Fruit fly (Drosophila melanogaster) whole organism: Measurements from ENCODE around the gene mys.

Source experiments
- CG8478 ChIP-seq: fragments of >200 bp; optimal IDR thresholded peaks from 2 replicates; lab custom pipeline; 2018; ENCODE audit warnings: inconsistent platforms
- Dll ChIP-seq: fragments of >200 bp; optimal IDR thresholded peaks from 2 replicates; lab custom pipeline; 2017
- EcR ChIP-seq, 2 experiments: fragments of >200 bp; optimal IDR thresholded peaks; 2 replicates each; lab custom pipeline; 2017; ENCODE audit warnings: missing biosample characterization in 2 of 2, missing genetic modification characterization in 2 of 2, missing genetic modification reagents in 2 of 2
- pan ChIP-seq: fragments of >200 bp; optimal IDR thresholded peaks from 2 replicates; lab custom pipeline; 2017
- psq ChIP-seq: fragments of >200 bp; optimal IDR thresholded peaks from 2 replicates; lab custom pipeline; 2017
- usp ChIP-seq: fragments of >200 bp; optimal IDR thresholded peaks from 2 replicates; lab custom pipeline; 2017; ENCODE audit warnings: missing biosample characterization, missing genetic modification characterization, mixed read lengths

Gene mys

DNA sequence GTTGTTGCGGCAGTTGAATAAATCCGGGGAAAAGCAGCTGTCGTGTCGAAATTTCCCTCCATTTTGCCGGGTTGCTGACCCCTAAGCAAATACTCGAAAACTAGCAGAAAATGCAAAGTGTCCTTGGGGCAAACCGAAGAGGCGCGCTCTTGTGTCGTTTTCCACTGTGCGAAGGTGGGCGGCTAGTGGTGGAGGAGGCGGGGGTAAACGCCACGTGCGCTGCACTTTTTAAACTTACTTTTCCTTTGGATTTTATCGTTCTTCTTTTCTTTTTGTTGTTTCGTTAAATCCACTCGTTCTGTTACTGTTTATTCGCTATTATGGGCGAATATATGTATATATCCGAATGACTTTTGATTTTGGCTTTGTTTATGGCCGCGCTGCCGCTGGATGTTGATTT is 1.8 kb upstream of the mys start:
- TF ChIP-seq EcR (GFP tag; optimal IDR thresholded peaks at IDR 0.05; lab: Kevin White, UChicago) = no peak
- no peak for TF ChIP-seq pan
- TF ChIP-seq usp = no peak
- TF ChIP-seq CG8478 = no peak
- no peak for TF ChIP-seq psq (lab: Kevin White, UChicago)
- no peak for TF ChIP-seq Dll

- TF ChIP-seq pan = no peak
Observed at dm6 chrX:8060148-8060920, 1.1 kb upstream of the mys start.

dm6 chrX:8060921-8061270 is 549 bp upstream of the mys start:
- peak; percentile 92 for TF ChIP-seq Dll
- no peak for TF ChIP-seq EcR (GFP tag; optimal IDR thresholded peaks at IDR 0.05; lab: Kevin White, UChicago)
- peak; percentile 98 for TF ChIP-seq CG8478

- TF ChIP-seq pan = no peak
- no peak for TF ChIP-seq Dll
- no peak for TF ChIP-seq psq (lab: Kevin White, UChicago)
- TF ChIP-seq EcR (GFP tag; optimal IDR thresholded peaks at IDR 0.05; lab: Kevin White, UChicago) = no peak
- no peak for TF ChIP-seq usp
- TF ChIP-seq CG8478 = no peak
Observed at dm6 chrX:8062180-8062480, 685 bp downstream of the mys start.

DNA sequence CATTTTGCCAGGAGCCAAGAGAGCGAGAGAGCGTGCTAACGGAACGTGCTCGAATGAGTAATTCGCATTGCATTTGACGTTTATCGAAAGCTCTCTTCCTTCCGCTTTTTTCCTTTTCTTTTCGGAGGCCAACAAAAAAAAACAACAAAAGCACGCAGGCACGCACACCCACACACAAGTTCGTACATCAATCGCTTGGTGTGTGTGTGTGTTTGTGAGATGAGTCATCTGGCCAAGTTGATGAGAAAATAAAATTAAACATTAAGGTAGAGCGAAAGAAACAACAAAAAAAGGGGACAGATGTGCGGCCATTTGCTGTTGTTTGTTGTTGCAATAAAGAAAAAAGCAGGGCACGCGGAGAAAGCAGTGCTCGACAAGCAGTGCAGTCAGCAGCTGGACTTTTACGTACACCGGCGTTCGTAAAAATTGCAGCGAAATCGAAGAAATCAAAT is 1.8 kb downstream of the mys start:
- TF ChIP-seq EcR (GFP tag; optimal IDR thresholded peaks at IDR 0.05; lab: Kevin White, UChicago) (no peak), Dll (no peak), CG8478 (no peak), usp (no peak), pan (no peak), psq (lab: Kevin White, UChicago) (no peak)

DNA sequence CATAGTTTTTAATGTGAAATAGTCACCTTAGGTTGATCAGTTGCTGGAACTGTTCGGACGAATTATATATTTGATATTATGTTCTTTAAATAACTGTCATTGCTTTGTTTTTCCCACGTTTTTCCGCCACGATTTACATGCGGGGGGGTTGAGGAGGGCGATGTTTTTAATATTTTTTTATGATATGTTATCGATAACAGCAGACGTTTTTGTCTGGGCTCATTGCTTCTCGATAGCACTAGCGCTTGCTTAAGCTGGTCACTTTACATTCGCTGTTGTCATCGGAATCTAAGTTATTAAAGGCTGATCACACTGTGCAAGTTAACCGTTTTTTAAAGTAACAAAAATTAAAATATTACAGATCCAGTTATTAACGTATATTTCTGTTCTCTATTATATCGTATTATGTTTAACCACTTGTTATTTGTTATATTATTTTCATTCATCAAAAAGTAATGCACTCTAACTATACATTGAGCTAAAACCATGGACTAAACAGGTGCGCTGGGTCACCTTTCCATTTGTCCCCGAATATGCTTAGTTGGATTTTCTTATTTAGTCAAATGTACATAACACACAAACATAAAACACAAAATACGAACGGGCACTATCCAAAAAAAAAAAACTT is 14.0 kb downstream of the mys start, which contains the start of the genes Upf2 and CG1571:
TSS of gene Upf2 (minus strand) at position 167 of the 628 bp plus-strand sequence.
TSS of gene CG1571 (plus strand) at position 578 of the 628 bp plus-strand sequence.
- TF ChIP-seq pan = no peak
- TF ChIP-seq psq (lab: Kevin White, UChicago) = no peak
- no peak for TF ChIP-seq CG8478
- TF ChIP-seq Dll = no peak
- TF ChIP-seq EcR (GFP tag; optimal IDR thresholded peaks at IDR 0.05; lab: Kevin White, UChicago) = no peak
- no peak for TF ChIP-seq usp

dm6 chrX:8080174-8080573 is 18.7 kb downstream of the mys start:
- TF ChIP-seq usp (no peak), CG8478 (no peak), EcR (GFP tag; optimal IDR thresholded peaks at IDR 0.05; lab: Kevin White, UChicago) (no peak), Dll (no peak), pan (no peak), psq (lab: Kevin White, UChicago) (no peak)

- no peak for TF ChIP-seq Dll
- TF ChIP-seq CG8478 = no peak
- no peak for TF ChIP-seq EcR (GFP tag; optimal IDR thresholded peaks at IDR 0.05; lab: Kevin White, UChicago)
- no peak for TF ChIP-seq pan
- TF ChIP-seq psq (lab: Kevin White, UChicago) = no peak
- TF ChIP-seq usp = no peak
Observed at dm6 chrX:8081427-8082185, 20.2 kb downstream of the mys start, which contains the start of gene Ldsdh1. TSS of gene Ldsdh1 (minus strand) at chrX:8081605.

- no peak for TF ChIP-seq EcR (GFP tag; optimal IDR thresholded peaks at IDR 0.05; lab: Kevin White, UChicago)
- TF ChIP-seq pan = no peak
- TF ChIP-seq Dll = no peak
- TF ChIP-seq usp = no peak
- TF ChIP-seq psq (lab: Kevin White, UChicago) = no peak
- no peak for TF ChIP-seq CG8478
Observed at dm6 chrX:8087113-8087512, 25.7 kb downstream of the mys start, which contains the start of gene CG2256. TSS of gene CG2256 (minus strand) at chrX:8087213.

- TF ChIP-seq EcR (GFP tag; optimal IDR thresholded peaks at IDR 0.05; lab: Kevin White, UChicago) (no peak), Dll (peak; percentile 13)
Observed at dm6 chrX:8091017-8091620, 29.7 kb downstream of the mys start.

dm6 chrX:8092075-8092682 is 30.7 kb downstream of the mys start:
- TF ChIP-seq CG8478 = no peak
- TF ChIP-seq EcR (GFP tag; optimal IDR thresholded peaks at IDR 0.05; lab: Kevin White, UChicago) = no peak
- TF ChIP-seq pan = no peak
- no peak for TF ChIP-seq psq (lab: Kevin White, UChicago)
- peak; percentile 85 for TF ChIP-seq Dll
- no peak for TF ChIP-seq usp

- TF ChIP-seq EcR (GFP tag; optimal IDR thresholded peaks at IDR 0.05; lab: Kevin White, UChicago) (peak; percentile 81 to 84), usp (no peak)
Observed at dm6 chrX:8092893-8093721, 31.7 kb downstream of the mys start.
